Worm (Caenorhabditis elegans) whole organism, young adult: Measurements from ENCODE around the gene F32H5.4.
A peak's percentile ranks its signal among the peaks of the same experiment; 100 is the strongest.

Experiments
- F33H1.4 ChIP-seq: fragments of 200-800 bp; sonication (Bioruptor generic); IDR thresholded peaks from 2 replicates; pipeline ENCODE4 v1.3.6; 2022; ENCODE audit warnings: missing genetic modification reagents, missing genetic modification characterization, missing compliant biosample characterization
- Y56A3A.18 ChIP-seq: fragments of 200-800 bp; sonication (Bioruptor generic); IDR thresholded peaks from 2 replicates; pipeline ENCODE4 v1.3.6; 2022; ENCODE audit warnings: missing genetic modification reagents, missing genetic modification characterization, missing compliant biosample characterization
- ama-1 ChIP-seq, 3 experiments: fragments of 150-350 bp in 1 of 3; sonication (generic microtip) in 2 of 3; optimal IDR thresholded peaks; 2 replicates each; lab custom pipeline; 2014 to 2018; ENCODE audit warnings: missing biosample characterization in 2 of 3, missing genetic modification characterization in 2 of 3, missing genetic modification reagents in 2 of 3
- hlh-26 ChIP-seq: fragments of 200-800 bp; sonication (Bioruptor generic); conservative IDR thresholded peaks from 2 replicates; pipeline ENCODE4 v1.3.6; 2022; ENCODE audit warnings: missing genetic modification reagents, missing genetic modification characterization, missing compliant biosample characterization
- lag-1 ChIP-seq: fragments of 200-800 bp; sonication (Bioruptor generic); IDR thresholded peaks from 2 replicates; pipeline ENCODE4 v1.3.6; 2022; ENCODE audit warnings: missing genetic modification reagents, missing genetic modification characterization, missing compliant biosample characterization
- lsy-27 ChIP-seq: sonication (generic microtip); optimal IDR thresholded peaks from 2 replicates; lab custom pipeline; 2017; ENCODE audit warnings: missing genetic modification characterization, mild to moderate bottlenecking, missing compliant biosample characterization, antibody characterized with exemption, missing genotype, borderline replicate concordance; ENCODE audit not compliant: insufficient read depth
- madf-3 ChIP-seq: fragments of 200-800 bp; sonication (Bioruptor generic); IDR thresholded peaks from 2 replicates; pipeline ENCODE4 v1.3.6; 2022; ENCODE audit warnings: missing genetic modification reagents, missing genetic modification characterization, missing compliant biosample characterization
- nhr-90 ChIP-seq: sonication (generic microtip); optimal IDR thresholded peaks from 2 replicates; lab custom pipeline; 2016; ENCODE audit warnings: missing genotype, mild to moderate bottlenecking, missing genetic modification characterization, missing compliant biosample characterization
- somi-1 ChIP-seq: fragments of 200-800 bp; sonication (Bioruptor generic); optimal IDR thresholded peaks from 2 replicates; lab custom pipeline; 2018; ENCODE audit warnings: mild to moderate bottlenecking, missing genetic modification characterization, missing compliant biosample characterization
- unc-130 ChIP-seq: sonication (generic microtip); optimal IDR thresholded peaks from 2 replicates; lab custom pipeline; 2016; ENCODE audit warnings: missing genetic modification reagents, missing genetic modification characterization, missing compliant biosample characterization
- xnd-1 ChIP-seq: sonication (generic microtip); optimal IDR thresholded peaks from 2 replicates; lab custom pipeline; 2016; ENCODE audit warnings: missing genotype, missing genetic modification reagents, missing genetic modification characterization, missing compliant biosample characterization

DNA sequence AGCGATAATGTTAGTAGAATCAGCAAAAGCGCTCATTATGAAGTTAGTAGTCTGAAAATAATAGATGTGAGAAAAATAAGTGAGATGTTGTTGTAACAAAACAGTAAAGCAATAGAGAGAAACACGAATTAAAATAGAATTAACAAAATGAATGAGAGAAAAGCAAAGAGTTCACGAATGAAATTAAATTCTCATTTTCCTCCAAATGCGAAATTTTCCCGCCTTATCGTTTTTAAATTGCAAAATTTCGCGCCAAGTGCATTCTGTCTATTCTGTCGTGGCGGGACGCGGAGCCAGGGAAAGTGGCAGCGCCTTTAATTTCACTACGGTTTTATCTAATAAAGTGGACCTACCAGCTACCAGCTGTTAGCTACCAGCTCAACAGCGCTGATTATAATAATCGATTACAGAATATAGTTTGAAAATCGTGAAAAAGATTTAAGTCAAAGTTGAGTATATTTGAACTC lies 48.1 kb upstream of the F32H5.4 start, which contains the start of gene nasp-2:
- TF ChIP-seq ama-1 (optimal IDR thresholded peaks at IDR 0.05; lab: Kevin White, UChicago) (no peak), ama-1 (GFP tag; optimal IDR thresholded peaks at IDR 0.05; lab: Kevin White, UChicago) (no peak), somi-1 (GFP tag; lab: Kevin White, UChicago) (no peak), madf-3 (peak; percentile 94), hlh-26 (GFP tag; lab: Robert Waterston, UW) (no peak), lag-1 (GFP tag; lab: Robert Waterston, UW) (no peak), xnd-1 (tag; lab: Kevin White, UChicago) (peak; percentile 99), Y56A3A.18 (GFP tag; lab: Robert Waterston, UW) (no peak), unc-130 (GFP tag; lab: Kevin White, UChicago) (peak; percentile 90), lsy-27 (tag; lab: Kevin White, UChicago) (no peak), F33H1.4 (GFP tag; lab: Robert Waterston, UW) (peak; percentile 99), nhr-90 (tag; lab: Kevin White, UChicago) (no peak)
